Worm (Caenorhabditis elegans) whole organism, mixed stage, embryonic: ENCODE measurements around the gene C12D8.13.
A peak's percentile ranks its signal among the peaks of the same experiment; 100 is the strongest.

Experiments used
- M03D4.4 ChIP-seq: sonication (generic microtip); optimal IDR thresholded peaks from 2 replicates; lab custom pipeline; 2017; ENCODE audit warnings: mild to moderate bottlenecking, missing genetic modification characterization, missing compliant biosample characterization
- bed-3 ChIP-seq: fragments of 200-800 bp; sonication (Bioruptor generic); optimal IDR thresholded peaks from 3 replicates; lab custom pipeline; 2018; ENCODE audit warnings: mild to moderate bottlenecking, missing genetic modification characterization, moderate library complexity, missing compliant biosample characterization
- blmp-1 ChIP-seq: fragments of 150-350 bp; optimal IDR thresholded peaks from 2 replicates; lab custom pipeline; 2014; ENCODE audit warnings: missing biosample characterization, missing genetic modification characterization
- ceh-39 ChIP-seq: fragments of 150-350 bp; optimal IDR thresholded peaks from 2 replicates; lab custom pipeline; 2014; ENCODE audit warnings: missing biosample characterization, missing genetic modification characterization
- ceh-43 ChIP-seq: fragments of 200-800 bp; sonication (Bioruptor generic); optimal IDR thresholded peaks from 2 replicates; lab custom pipeline; 2018; ENCODE audit warnings: mild to moderate bottlenecking, missing genetic modification characterization, moderate library complexity, missing compliant biosample characterization
- ceh-83 ChIP-seq: fragments of 200-800 bp; sonication (Bioruptor generic); optimal IDR thresholded peaks from 2 replicates; lab custom pipeline; 2018; ENCODE audit warnings: mild to moderate bottlenecking, missing genetic modification characterization, missing compliant biosample characterization
- ces-1 ChIP-seq: fragments of 150-350 bp; optimal IDR thresholded peaks from 2 replicates; lab custom pipeline; 2014; ENCODE audit warnings: missing biosample characterization, missing genetic modification reagents, missing genetic modification characterization
- cnd-1 ChIP-seq: fragments of 200-800 bp; sonication (Bioruptor generic); optimal IDR thresholded peaks from 2 replicates; lab custom pipeline; 2018; ENCODE audit warnings: mild to moderate bottlenecking, missing genetic modification characterization, missing compliant biosample characterization
- drap-1 ChIP-seq: fragments of 200-800 bp; sonication (Bioruptor generic); optimal IDR thresholded peaks from 3 replicates; lab custom pipeline; 2018; ENCODE audit warnings: mild to moderate bottlenecking, missing genetic modification characterization, missing compliant biosample characterization
- elt-1 ChIP-seq: sonication (generic microtip); optimal IDR thresholded peaks from 2 replicates; lab custom pipeline; 2017; ENCODE audit warnings: missing genetic modification characterization, mild to moderate bottlenecking, missing compliant biosample characterization, antibody characterized with exemption, moderate library complexity, borderline replicate concordance; ENCODE audit not compliant: insufficient read depth
- elt-3 ChIP-seq: fragments of 150-350 bp; optimal IDR thresholded peaks from 2 replicates; lab custom pipeline; 2014; ENCODE audit warnings: missing biosample characterization, missing genetic modification characterization
- flh-1 ChIP-seq: fragments of 200-800 bp; sonication (Bioruptor generic); optimal IDR thresholded peaks from 2 replicates; lab custom pipeline; 2018; ENCODE audit warnings: mild to moderate bottlenecking, missing genetic modification characterization, moderate library complexity, missing compliant biosample characterization
- hlh-1 ChIP-seq: fragments of 150-350 bp; optimal IDR thresholded peaks from 2 replicates; lab custom pipeline; 2014; ENCODE audit warnings: missing biosample characterization, missing genetic modification reagents, missing genetic modification characterization
- lin-13 ChIP-seq: fragments of 150-350 bp; optimal IDR thresholded peaks from 2 replicates; lab custom pipeline; 2014; ENCODE audit warnings: missing biosample characterization, missing genetic modification characterization
- lin-32 ChIP-seq: fragments of 200-800 bp; sonication (Bioruptor generic); optimal IDR thresholded peaks from 2 replicates; lab custom pipeline; 2018; ENCODE audit warnings: mild to moderate bottlenecking, missing genetic modification characterization, missing compliant biosample characterization
- mab-5 ChIP-seq: fragments of 150-350 bp; optimal IDR thresholded peaks from 2 replicates; lab custom pipeline; 2014; ENCODE audit warnings: missing biosample characterization, missing genetic modification characterization
- nhr-12 ChIP-seq: fragments of 150-350 bp; optimal IDR thresholded peaks from 2 replicates; lab custom pipeline; 2014; ENCODE audit warnings: missing biosample characterization, missing genetic modification characterization
- nhr-2 ChIP-seq: fragments of 150-350 bp; optimal IDR thresholded peaks from 2 replicates; lab custom pipeline; 2014; ENCODE audit warnings: missing biosample characterization, missing genetic modification characterization
- nhr-237 ChIP-seq: fragments of 150-350 bp; optimal IDR thresholded peaks from 2 replicates; lab custom pipeline; 2014; ENCODE audit warnings: missing biosample characterization, missing genetic modification characterization
- nhr-28 ChIP-seq: fragments of 150-350 bp; optimal IDR thresholded peaks from 2 replicates; lab custom pipeline; 2014; ENCODE audit warnings: missing biosample characterization, missing genetic modification characterization
- nhr-76 ChIP-seq: sonication (generic microtip); optimal IDR thresholded peaks from 2 replicates; lab custom pipeline; 2017; ENCODE audit warnings: missing biosample characterization, missing genetic modification characterization
- pha-4 ChIP-seq: fragments of 150-350 bp; optimal IDR thresholded peaks from 2 replicates; lab custom pipeline; 2018; ENCODE audit warnings: missing biosample characterization, missing genetic modification reagents, missing genetic modification characterization
- sem-2 ChIP-seq: fragments of 200-800 bp; sonication (Bioruptor generic); optimal IDR thresholded peaks from 2 replicates; lab custom pipeline; 2018; ENCODE audit warnings: mild to moderate bottlenecking, missing genetic modification characterization, missing compliant biosample characterization
- snpc-4 ChIP-seq: fragments of 150-350 bp; optimal IDR thresholded peaks from 2 replicates; lab custom pipeline; 2014; ENCODE audit warnings: missing biosample characterization, missing genetic modification characterization
- sptf-1 ChIP-seq: sonication (generic microtip); optimal IDR thresholded peaks from 2 replicates; lab custom pipeline; 2017; ENCODE audit warnings: mild to moderate bottlenecking, missing genetic modification characterization, moderate library complexity, missing compliant biosample characterization
- unc-120 ChIP-seq: sonication (generic microtip); optimal IDR thresholded peaks from 2 replicates; lab custom pipeline; 2017; ENCODE audit warnings: missing genetic modification characterization, missing compliant biosample characterization; ENCODE audit not compliant: poor library complexity, severe bottlenecking
- unc-39 ChIP-seq: fragments of 150-350 bp; optimal IDR thresholded peaks from 2 replicates; lab custom pipeline; 2014; ENCODE audit warnings: missing biosample characterization, missing genetic modification characterization
- unc-62 ChIP-seq: fragments of 150-350 bp; optimal IDR thresholded peaks from 2 replicates; lab custom pipeline; 2014; ENCODE audit warnings: missing biosample characterization, missing genetic modification reagents, missing genetic modification characterization
- zip-8 ChIP-seq: fragments of 150-350 bp; optimal IDR thresholded peaks from 2 replicates; lab custom pipeline; 2014; ENCODE audit warnings: missing biosample characterization, missing genetic modification characterization
- ztf-11 ChIP-seq: fragments of 150-350 bp; optimal IDR thresholded peaks from 2 replicates; lab custom pipeline; 2014; ENCODE audit warnings: missing biosample characterization, missing genetic modification characterization

Gene C12D8.13

DNA sequence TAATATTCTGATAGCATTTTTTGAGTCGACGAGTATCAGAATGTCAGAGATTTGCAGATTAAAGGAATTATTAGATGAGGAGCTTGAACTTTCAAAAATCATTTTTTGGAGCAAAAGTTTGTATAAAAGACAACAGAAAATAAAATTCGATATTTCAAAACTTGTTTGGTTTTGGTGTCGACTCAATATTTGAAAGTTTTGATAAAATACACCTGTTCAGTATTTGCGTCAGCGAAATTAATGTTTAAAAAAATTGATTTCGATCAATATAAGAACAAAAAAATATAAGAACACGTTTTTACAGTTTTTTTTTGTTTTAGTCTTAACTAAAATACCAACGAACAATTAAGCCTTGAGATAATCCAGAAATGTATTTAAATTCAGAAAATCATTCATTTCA, at the start of gene C12D8.13:
TSS of gene C12D8.13 (minus strand) at position 101 of the 400 bp plus-strand sequence.
- TF ChIP-seq bed-3 (GFP tag; lab: Kevin White, UChicago) (no peak), flh-1 (no peak), lin-32 (GFP tag; lab: Kevin White, UChicago) (no peak), blmp-1 (tag; lab: Kevin White, UChicago) (no peak), ceh-83 (GFP tag; lab: Kevin White, UChicago) (no peak), sptf-1 (tag; lab: Kevin White, UChicago) (no peak), mab-5 (no peak), snpc-4 (tag; lab: Kevin White, UChicago) (no peak), elt-3 (tag; lab: Kevin White, UChicago) (no peak)

DNA sequence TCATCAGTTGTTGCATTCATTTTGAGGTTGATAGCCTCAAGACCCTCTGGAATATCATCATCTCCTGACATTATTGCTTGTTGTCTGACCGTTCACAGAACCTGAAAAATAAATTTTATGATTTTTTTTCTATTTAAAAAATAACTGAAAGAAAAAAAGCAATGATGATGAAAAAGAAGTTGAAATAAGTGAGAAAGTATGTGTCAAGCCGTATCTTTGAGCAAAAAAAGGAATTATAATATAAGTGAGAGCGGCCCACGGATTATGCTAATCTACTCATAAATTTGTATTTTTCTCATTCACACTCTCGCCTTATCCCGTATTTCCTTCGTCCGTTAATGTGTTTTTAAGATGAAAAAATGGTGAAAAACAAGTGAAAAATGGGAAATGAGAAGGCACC, 49.7 kb upstream of the C12D8.13 start, which contains the start of gene ric-4:
TSS of gene ric-4 (minus strand) at position 101 of the 400 bp plus-strand sequence.
- TF ChIP-seq unc-39 (tag; lab: Kevin White, UChicago) (no peak), ces-1 (peak; percentile 2)

DNA sequence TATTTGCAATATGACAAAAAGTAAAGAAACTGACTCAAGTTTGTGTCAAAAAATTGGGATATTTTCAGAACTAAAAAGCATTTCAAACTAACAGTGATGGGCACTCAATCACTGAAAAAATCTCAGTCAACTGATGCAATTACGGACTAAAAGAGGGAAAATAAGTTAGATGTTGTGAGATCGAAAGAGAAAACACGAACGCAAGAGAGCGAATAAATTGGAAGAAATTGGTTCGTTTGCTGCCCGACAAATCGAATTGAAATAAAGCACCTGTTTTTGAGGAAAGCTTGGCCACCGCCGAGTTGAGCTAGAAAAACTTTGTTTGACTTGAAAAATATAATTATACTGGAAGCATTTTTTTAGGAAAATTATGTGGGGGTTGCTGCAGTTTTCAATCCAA, 45.5 kb upstream of the C12D8.13 start:
- no peak for TF ChIP-seq unc-120 (tag; lab: Kevin White, UChicago)
- TF ChIP-seq ces-1 = peak; percentile 67

DNA sequence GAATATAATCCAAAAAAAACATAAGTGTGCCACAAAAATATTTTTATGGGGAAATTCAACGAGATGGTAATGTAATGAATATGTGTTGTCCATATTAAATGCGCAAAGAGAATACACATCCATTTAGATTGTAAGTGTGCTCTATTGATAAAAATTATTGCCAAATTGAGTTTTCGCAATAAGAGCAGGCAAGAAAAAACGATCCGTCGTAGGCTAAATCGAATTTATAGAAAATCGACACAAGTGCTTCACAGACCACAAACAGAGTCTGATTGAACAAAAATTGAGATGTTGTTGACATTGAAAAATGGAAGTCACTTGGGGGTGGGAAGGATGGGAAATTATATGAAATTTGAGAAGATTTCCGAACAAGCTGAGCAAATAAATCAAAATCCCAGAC, 44.5 kb upstream of the C12D8.13 start:
- TF ChIP-seq ztf-11 (tag; lab: Kevin White, UChicago) (no peak), ces-1 (peak; percentile 52)

DNA sequence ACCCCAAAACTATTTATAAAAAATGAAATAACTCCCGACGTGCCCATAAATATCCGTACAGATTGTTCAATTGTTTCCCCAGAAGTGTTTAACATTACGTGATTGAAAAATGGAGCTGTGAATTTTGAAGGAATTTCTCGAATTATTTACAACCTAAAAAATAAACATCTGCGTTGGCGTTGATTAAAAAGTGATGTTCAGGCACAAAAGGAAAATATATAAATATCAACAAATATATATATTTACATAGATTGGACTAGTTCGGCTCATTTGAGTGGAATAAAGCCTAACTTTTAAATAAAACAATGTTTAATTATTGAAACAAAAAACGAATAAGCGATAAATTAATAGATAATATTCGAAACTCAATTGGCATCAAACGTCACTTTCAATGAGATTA, 40.0 kb upstream of the C12D8.13 start, which contains the start of gene sri-18:
TSS of gene sri-18 (minus strand) at position 101 of the 400 bp plus-strand sequence.
- TF ChIP-seq nhr-76 (tag; lab: Kevin White, UChicago) (no peak), unc-39 (tag; lab: Kevin White, UChicago) (no peak), nhr-12 (no peak), ceh-43 (GFP tag; lab: Kevin White, UChicago) (no peak), elt-1 (no peak), ces-1 (no peak), pha-4 (tag; lab: Kevin White, UChicago) (no peak), nhr-28 (tag; lab: Kevin White, UChicago) (no peak), mab-5 (no peak), sem-2 (GFP tag; lab: Kevin White, UChicago) (no peak), snpc-4 (tag; lab: Kevin White, UChicago) (no peak), lin-13 (tag; lab: Kevin White, UChicago) (no peak), ceh-83 (GFP tag; lab: Kevin White, UChicago) (no peak), zip-8 (no peak), flh-1 (no peak), nhr-237 (tag; lab: Kevin White, UChicago) (no peak), M03D4.4 (no peak), ceh-39 (tag; lab: Kevin White, UChicago) (no peak)

DNA sequence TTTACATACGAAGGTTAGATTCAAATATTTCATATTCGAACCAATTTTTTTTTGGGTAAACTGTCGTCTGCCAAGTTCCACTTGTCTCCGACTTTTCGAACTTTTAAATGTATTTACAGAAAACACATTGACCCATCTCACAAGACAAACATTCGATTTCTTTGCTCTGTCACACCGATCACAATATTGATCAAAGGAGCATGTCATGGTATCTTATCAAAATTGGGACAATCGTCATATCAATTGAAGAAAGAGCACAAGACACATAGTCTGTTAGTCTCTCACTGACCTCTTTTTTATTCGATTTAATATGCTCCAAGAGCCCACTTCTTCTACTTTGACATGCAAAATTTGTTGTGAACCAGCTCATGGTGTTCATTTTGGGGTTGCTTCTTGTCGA, 35.5 kb upstream of the C12D8.13 start, which contains the start of gene nhr-232:
TSS of gene nhr-232 (plus strand) at position 121 of the 400 bp plus-strand sequence.
- TF ChIP-seq elt-3 (tag; lab: Kevin White, UChicago) = no peak
- no peak for TF ChIP-seq nhr-2 (tag; lab: Kevin White, UChicago)

DNA sequence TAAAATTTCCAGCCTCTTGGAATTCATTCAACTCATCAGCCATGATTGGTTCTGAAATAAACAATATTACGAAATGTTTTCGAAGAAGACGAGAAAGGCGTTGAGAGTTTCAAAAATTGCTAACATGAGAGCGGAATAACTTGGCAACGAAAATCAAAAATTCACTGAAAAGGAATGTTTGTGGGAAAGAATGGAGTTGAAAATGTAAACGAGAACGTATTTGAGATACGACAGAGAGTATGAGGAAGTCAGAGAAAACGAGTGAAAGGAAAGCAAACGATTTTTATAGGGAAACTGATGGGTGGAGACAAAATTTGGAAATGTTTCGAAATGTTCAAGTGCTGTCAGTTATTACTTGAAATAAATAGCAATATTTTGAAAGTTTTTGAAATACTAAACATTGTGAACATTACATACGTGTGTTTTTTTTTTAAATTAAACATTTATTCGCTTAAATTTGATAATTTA, 34.5 kb upstream of the C12D8.13 start, which contains the start of gene rop-1:
TSS of gene rop-1 (minus strand) at position 51 of the 468 bp plus-strand sequence.
- TF ChIP-seq M03D4.4 = no peak
- no peak for TF ChIP-seq snpc-4 (tag; lab: Kevin White, UChicago)
- TF ChIP-seq nhr-28 (tag; lab: Kevin White, UChicago) = no peak
- no peak for TF ChIP-seq nhr-12

DNA sequence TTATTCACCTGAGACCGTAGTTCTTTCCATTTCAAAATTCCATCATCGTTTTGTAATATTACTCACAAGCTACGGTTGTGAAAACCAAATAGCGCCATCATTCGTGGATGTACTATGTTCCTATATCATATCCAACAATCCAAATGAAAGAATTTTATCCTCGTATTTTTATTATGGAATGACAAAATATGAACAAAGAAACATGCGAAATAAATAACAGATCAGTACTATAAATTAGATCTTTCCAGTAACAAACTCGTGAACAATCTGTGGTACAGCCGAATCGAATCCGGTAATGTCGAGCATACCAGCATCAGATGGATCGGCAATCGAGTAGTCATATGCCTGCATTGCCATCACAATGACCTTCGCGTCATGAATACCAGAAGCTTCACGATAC, 32.2 kb upstream of the C12D8.13 start:
- TF ChIP-seq unc-39 (tag; lab: Kevin White, UChicago) (no peak), cnd-1 (tag; lab: Kevin White, UChicago) (no peak), unc-62 (GFP tag; lab: Kevin White, UChicago) (no peak), sem-2 (GFP tag; lab: Kevin White, UChicago) (no peak), nhr-76 (tag; lab: Kevin White, UChicago) (no peak), drap-1 (GFP tag; lab: Kevin White, UChicago) (no peak), flh-1 (no peak), ceh-39 (tag; lab: Kevin White, UChicago) (no peak), lin-13 (tag; lab: Kevin White, UChicago) (no peak), snpc-4 (tag; lab: Kevin White, UChicago) (no peak), hlh-1 (tag; lab: Kevin White, UChicago) (no peak), sptf-1 (tag; lab: Kevin White, UChicago) (no peak), zip-8 (no peak), blmp-1 (tag; lab: Kevin White, UChicago) (no peak)
- TF ChIP-seq, all 35 proteins: peak for 0
